Worm (Caenorhabditis elegans) whole organism, L1 larva: ENCODE results near the gene C16A3.5.
A peak's percentile ranks its signal among the peaks of the same experiment; 100 is the strongest.

Source experiments
- C16A3.4 ChIP-seq: fragments of 150-350 bp; optimal IDR thresholded peaks from 2 replicates; lab custom pipeline; 2014; ENCODE audit warnings: missing biosample characterization, missing genetic modification characterization
- C34B4.2 ChIP-seq: sonication (generic microtip); optimal IDR thresholded peaks from 2 replicates; lab custom pipeline; 2017; ENCODE audit warnings: mild to moderate bottlenecking, missing genetic modification characterization, missing compliant biosample characterization
- alr-1 ChIP-seq: fragments of 200-800 bp; sonication (Bioruptor generic); optimal IDR thresholded peaks from 2 replicates; lab custom pipeline; 2018; ENCODE audit warnings: borderline replicate concordance, mild to moderate bottlenecking, missing genetic modification characterization, missing compliant biosample characterization
- ama-1 ChIP-seq: fragments of 150-350 bp; optimal IDR thresholded peaks from 2 replicates; lab custom pipeline; 2014
- blmp-1 ChIP-seq: fragments of 150-350 bp; optimal IDR thresholded peaks from 2 replicates; lab custom pipeline; 2014; ENCODE audit warnings: missing biosample characterization, missing genetic modification characterization
- ceh-63 ChIP-seq: fragments of 200-800 bp; sonication (Bioruptor generic); optimal IDR thresholded peaks from 2 replicates; lab custom pipeline; 2018; ENCODE audit warnings: mild to moderate bottlenecking, missing genetic modification characterization, missing compliant biosample characterization
- ceh-8 ChIP-seq: fragments of 200-800 bp; sonication (Bioruptor generic); optimal IDR thresholded peaks from 2 replicates; lab custom pipeline; 2018; ENCODE audit warnings: mild to moderate bottlenecking, missing genetic modification characterization, moderate library complexity, missing compliant biosample characterization
- ces-1 ChIP-seq: fragments of 150-350 bp; optimal IDR thresholded peaks from 2 replicates; lab custom pipeline; 2014; ENCODE audit warnings: missing biosample characterization, missing genetic modification reagents, missing genetic modification characterization
- dsc-1 ChIP-seq: sonication (generic microtip); optimal IDR thresholded peaks from 2 replicates; lab custom pipeline; 2016; ENCODE audit warnings: mild to moderate bottlenecking, missing genetic modification characterization, missing compliant biosample characterization
- egl-27 ChIP-seq, 2 experiments: fragments of 150-350 bp in 1 of 2; sonication (generic microtip); optimal IDR thresholded peaks; 3 replicates each; lab custom pipeline; 2017 to 2018; ENCODE audit warnings: missing biosample characterization in 2 of 2, missing genetic modification characterization in 2 of 2, missing genetic modification reagents in 2 of 2
- elt-2 ChIP-seq: sonication (generic microtip); optimal IDR thresholded peaks from 2 replicates; lab custom pipeline; 2016; ENCODE audit warnings: missing genetic modification characterization, mild to moderate bottlenecking, inconsistent platforms, missing compliant biosample characterization, missing genetic modification reagents
- elt-3 ChIP-seq, 6 experiments: fragments of 150-350 bp in 1 of 6; sonication (generic microtip); optimal IDR thresholded peaks; 2 replicates each; lab custom pipeline; 2017 to 2018; ENCODE audit warnings: missing biosample characterization in 6 of 6, missing genetic modification characterization in 6 of 6, inconsistent platforms in 1 of 6
- ets-5 ChIP-seq: fragments of 200-800 bp; sonication (Bioruptor generic); IDR thresholded peaks from 2 replicates; pipeline ENCODE4 v1.3.6; 2022; ENCODE audit warnings: missing genetic modification characterization, missing compliant biosample characterization
- fkh-4 ChIP-seq: sonication (generic microtip); optimal IDR thresholded peaks from 2 replicates; lab custom pipeline; 2016; ENCODE audit warnings: missing compliant biosample characterization, missing genetic modification characterization, borderline replicate concordance
- fos-1 ChIP-seq: fragments of 150-350 bp; optimal IDR thresholded peaks from 2 replicates; lab custom pipeline; 2014; ENCODE audit warnings: missing biosample characterization, missing genetic modification characterization
- hlh-17 ChIP-seq: fragments of 200-800 bp; sonication (Bioruptor generic); optimal IDR thresholded peaks from 2 replicates; lab custom pipeline; 2018; ENCODE audit warnings: missing genetic modification characterization, mild to moderate bottlenecking, missing compliant biosample characterization, moderate library complexity, borderline replicate concordance
- hlh-4 ChIP-seq: sonication (generic microtip); optimal IDR thresholded peaks from 2 replicates; lab custom pipeline; 2016; ENCODE audit warnings: mild to moderate bottlenecking, missing genetic modification characterization, missing compliant biosample characterization
- isw-1 ChIP-seq: fragments of 200-800 bp; sonication (Bioruptor generic); IDR thresholded peaks from 2 replicates; pipeline ENCODE4 v1.3.6; 2022; ENCODE audit warnings: missing genetic modification characterization, missing compliant biosample characterization
- lin-14 ChIP-seq: fragments of 200-800 bp; sonication (Bioruptor generic); optimal IDR thresholded peaks from 2 replicates; lab custom pipeline; 2018; ENCODE audit warnings: mild to moderate bottlenecking, missing genetic modification characterization, moderate library complexity, missing compliant biosample characterization
- lin-35 ChIP-seq, 2 experiments: fragments of 150-350 bp; optimal IDR thresholded peaks; 2 replicates each; lab custom pipeline; 2014; ENCODE audit warnings: missing biosample characterization in 2 of 2, missing genetic modification characterization in 2 of 2, missing genetic modification reagents in 2 of 2
- lin-39 ChIP-seq: fragments of 150-350 bp; optimal IDR thresholded peaks from 2 replicates; lab custom pipeline; 2014; ENCODE audit warnings: missing biosample characterization, missing genetic modification reagents, missing genetic modification characterization
- lir-3 ChIP-seq: sonication (generic microtip); optimal IDR thresholded peaks from 2 replicates; lab custom pipeline; 2016; ENCODE audit warnings: mild to moderate bottlenecking, missing genetic modification characterization, moderate library complexity, missing compliant biosample characterization; ENCODE audit not compliant: poor library complexity
- lsy-2 ChIP-seq, 2 experiments: fragments of 150-350 bp; optimal IDR thresholded peaks; 2 replicates each; lab custom pipeline; 2014; ENCODE audit warnings: missing biosample characterization in 2 of 2, missing genetic modification characterization in 2 of 2
- mab-9 ChIP-seq: fragments of 200-800 bp; sonication (Bioruptor generic); IDR thresholded peaks from 2 replicates; pipeline ENCODE4 v1.3.6; 2022; ENCODE audit warnings: missing genetic modification reagents, missing genetic modification characterization, missing compliant biosample characterization
- mdl-1 ChIP-seq, 2 experiments: fragments of 150-350 bp; optimal IDR thresholded peaks; 2 replicates each; lab custom pipeline; 2014 to 2017; ENCODE audit warnings: missing biosample characterization in 2 of 2, missing genetic modification characterization in 2 of 2, inconsistent platforms in 1 of 2
- mep-1 ChIP-seq: fragments of 150-350 bp; optimal IDR thresholded peaks from 2 replicates; lab custom pipeline; 2014; ENCODE audit warnings: missing biosample characterization, missing genetic modification characterization
- nhr-11 ChIP-seq: fragments of 150-350 bp; optimal IDR thresholded peaks from 2 replicates; lab custom pipeline; 2014; ENCODE audit warnings: missing biosample characterization, missing genetic modification characterization
- nhr-19 ChIP-seq: fragments of 200-800 bp; sonication (Bioruptor generic); conservative IDR thresholded peaks from 2 replicates; pipeline ENCODE4 v1.3.6; 2022; ENCODE audit warnings: missing genetic modification characterization, missing compliant biosample characterization
- nhr-20 ChIP-seq: sonication (generic microtip); optimal IDR thresholded peaks from 2 replicates; lab custom pipeline; 2016; ENCODE audit warnings: mild to moderate bottlenecking, missing genetic modification characterization, missing compliant biosample characterization
- nhr-71 ChIP-seq: sonication (generic microtip); optimal IDR thresholded peaks from 2 replicates; lab custom pipeline; 2016; ENCODE audit warnings: mild to moderate bottlenecking, missing genetic modification characterization, moderate library complexity, missing compliant biosample characterization
- nhr-85 ChIP-seq: sonication (generic microtip); peaks from one replicate; lab custom pipeline; 2016; ENCODE audit warnings: missing genetic modification characterization, inconsistent platforms, missing compliant biosample characterization
- pag-3 ChIP-seq: sonication (generic microtip); optimal IDR thresholded peaks from 2 replicates; lab custom pipeline; 2017; ENCODE audit warnings: missing genetic modification characterization, mild to moderate bottlenecking, missing compliant biosample characterization, antibody characterized with exemption, borderline replicate concordance; ENCODE audit not compliant: insufficient read depth
- pqm-1 ChIP-seq: sonication (generic microtip); optimal IDR thresholded peaks from 3 replicates; lab custom pipeline; 2017; ENCODE audit warnings: missing biosample characterization, missing genetic modification characterization
- rnt-1 ChIP-seq: sonication (generic microtip); optimal IDR thresholded peaks from 2 replicates; lab custom pipeline; 2016; ENCODE audit warnings: mild to moderate bottlenecking, missing genetic modification characterization, moderate library complexity, missing compliant biosample characterization
- skn-1 ChIP-seq: fragments of 150-350 bp; optimal IDR thresholded peaks from 2 replicates; lab custom pipeline; 2014; ENCODE audit warnings: missing biosample characterization, missing genetic modification characterization
- snu-23 ChIP-seq: sonication (generic microtip); optimal IDR thresholded peaks from 2 replicates; lab custom pipeline; 2016; ENCODE audit warnings: missing genetic modification characterization, missing compliant biosample characterization
- sptf-1 ChIP-seq: fragments of 150-350 bp; optimal IDR thresholded peaks from 2 replicates; lab custom pipeline; 2014; ENCODE audit warnings: missing biosample characterization, missing genetic modification characterization
- sup-37 ChIP-seq: fragments of 200-800 bp; sonication (Bioruptor generic); optimal IDR thresholded peaks from 2 replicates; lab custom pipeline; 2018; ENCODE audit warnings: mild to moderate bottlenecking, missing genetic modification characterization, missing compliant biosample characterization
- tlp-1 ChIP-seq: fragments of 150-350 bp; optimal IDR thresholded peaks from 2 replicates; lab custom pipeline; 2014; ENCODE audit warnings: missing biosample characterization, missing genetic modification characterization
- zag-1 ChIP-seq: fragments of 150-350 bp; optimal IDR thresholded peaks from 2 replicates; lab custom pipeline; 2014; ENCODE audit warnings: missing biosample characterization, missing genetic modification characterization
- ztf-4 ChIP-seq: fragments of 150-350 bp; optimal IDR thresholded peaks from 2 replicates; lab custom pipeline; 2014; ENCODE audit warnings: missing biosample characterization, missing genetic modification characterization

Gene C16A3.5

DNA sequence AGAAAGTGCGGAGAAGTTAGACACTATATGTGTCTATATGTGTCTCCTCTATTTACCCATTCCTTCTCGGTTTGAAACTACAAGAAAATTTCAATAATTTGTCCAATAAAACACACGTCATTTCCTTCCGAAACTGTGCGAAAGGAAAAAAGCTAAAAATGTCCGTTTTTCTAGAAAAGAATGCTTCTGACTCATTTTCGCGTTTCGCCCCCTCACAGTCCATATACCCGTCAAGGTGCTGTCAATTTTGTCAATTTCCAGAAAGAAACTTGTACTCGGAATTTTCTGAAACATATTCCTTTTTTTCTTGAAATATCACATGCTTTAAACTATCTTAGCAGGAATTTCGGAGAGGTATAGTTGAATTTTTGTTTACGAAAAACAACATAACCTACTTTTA, 22.2 kb downstream of the C16A3.5 start:
- TF ChIP-seq zag-1 = no peak
- TF ChIP-seq fos-1 = no peak
- TF ChIP-seq sup-37 (GFP tag; lab: Kevin White, UChicago) = no peak
- TF ChIP-seq ztf-4 = no peak
- TF ChIP-seq mab-9 (GFP tag; lab: Robert Waterston, UW) = no peak
- TF ChIP-seq lsy-2 (tag; optimal IDR thresholded peaks at IDR 0.05; lab: Kevin White, UChicago) = no peak
- TF ChIP-seq hlh-4 (tag; lab: Kevin White, UChicago) = no peak
- TF ChIP-seq C16A3.4 (tag; lab: Kevin White, UChicago) = no peak
- TF ChIP-seq ces-1 (GFP tag; lab: Kevin White, UChicago) = no peak
- TF ChIP-seq ceh-63 = no peak
- TF ChIP-seq dsc-1 (tag; lab: Kevin White, UChicago) = no peak
- TF ChIP-seq egl-27 (tag; optimal IDR thresholded peaks at IDR 0.05; lab: Kevin White, UChicago) = no peak
- TF ChIP-seq hlh-17 (GFP tag; lab: Kevin White, UChicago) = no peak
- TF ChIP-seq sptf-1 (tag; lab: Kevin White, UChicago) = no peak
- no peak for TF ChIP-seq fkh-4 (tag; lab: Kevin White, UChicago)
- no peak for TF ChIP-seq tlp-1 (tag; lab: Kevin White, UChicago)
- TF ChIP-seq, all 84 proteins: peak for 0

DNA sequence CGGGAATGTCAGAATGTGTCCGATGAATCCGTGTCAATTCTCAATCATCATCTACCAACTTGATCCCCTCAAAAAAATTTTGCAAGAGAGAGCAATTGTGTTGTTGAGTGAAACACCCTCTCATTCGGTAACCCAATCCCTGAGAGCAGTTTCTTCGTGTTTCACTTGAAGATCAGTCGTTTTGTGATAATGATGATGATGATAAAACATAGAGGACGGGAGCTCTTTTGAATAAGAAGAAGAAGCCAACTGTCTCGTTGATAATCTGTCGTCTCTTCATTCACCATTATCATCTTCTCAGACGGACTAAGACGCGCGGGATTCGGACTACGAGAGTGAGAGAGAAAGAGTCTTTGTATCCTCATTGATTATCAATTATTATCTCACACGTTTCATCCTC, 24.5 kb downstream of the C16A3.5 start:
- TF ChIP-seq alr-1 (tag; lab: Kevin White, UChicago) (no peak), mep-1 (tag; lab: Kevin White, UChicago) (peak; percentile 10), lin-14 (GFP tag; lab: Kevin White, UChicago) (peak; percentile 71), rnt-1 (tag; lab: Kevin White, UChicago) (peak; percentile 65), sptf-1 (tag; lab: Kevin White, UChicago) (no peak), ztf-4 (peak; percentile 36), C16A3.4 (tag; lab: Kevin White, UChicago) (peak; percentile 4), nhr-71 (peak; percentile 80), snu-23 (GFP tag; lab: Kevin White, UChicago) (peak; percentile 63), skn-1 (tag; lab: Kevin White, UChicago) (peak; percentile 29), lsy-2 (tag; optimal IDR thresholded peaks at IDR 0.05; lab: Kevin White, UChicago) (peak; percentile 43 to 57), nhr-11 (tag; lab: Kevin White, UChicago) (no peak), ceh-8 (GFP tag; lab: Kevin White, UChicago) (no peak), lir-3 (tag; lab: Kevin White, UChicago) (peak; percentile 4), nhr-19 (GFP tag; lab: Robert Waterston, UW) (peak; percentile 39), nhr-20 (tag; lab: Kevin White, UChicago) (peak; percentile 30)

DNA sequence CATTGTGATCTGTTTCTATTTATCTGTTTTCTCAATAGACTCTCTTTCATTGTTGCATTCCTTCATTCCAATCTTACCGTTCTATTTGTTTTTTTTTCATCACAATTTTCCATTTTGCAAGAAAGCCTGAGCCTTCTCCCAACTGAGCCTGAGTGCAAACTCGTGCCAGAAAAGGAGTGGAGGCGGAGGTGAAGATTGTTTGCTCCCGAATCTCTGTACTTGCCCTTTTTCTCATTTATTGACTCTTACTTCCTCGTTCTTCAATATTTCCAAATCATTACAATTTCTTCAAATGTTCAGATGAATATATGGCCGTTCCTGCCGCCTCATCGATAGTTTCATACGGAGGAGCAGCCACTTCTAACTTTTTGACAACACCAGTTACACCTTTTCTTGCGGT, 26.3 kb downstream of the C16A3.5 start, which contains the start of gene let-756:
Gene let-756 (plus strand): TSS at position 301 of the 400 bp plus-strand sequence.
- TF ChIP-seq pag-3 (tag; lab: Kevin White, UChicago) (no peak), nhr-11 (tag; lab: Kevin White, UChicago) (no peak), sup-37 (GFP tag; lab: Kevin White, UChicago) (no peak), ztf-4 (no peak), egl-27 (tag; optimal IDR thresholded peaks at IDR 0.05; lab: Kevin White, UChicago) (no peak), C16A3.4 (tag; lab: Kevin White, UChicago) (no peak), ceh-63 (no peak), C34B4.2 (tag; lab: Kevin White, UChicago) (no peak), ets-5 (no peak), mdl-1 (tag; optimal IDR thresholded peaks at IDR 0.05; lab: Kevin White, UChicago) (no peak), isw-1 (GFP tag; lab: Robert Waterston, UW) (no peak), nhr-71 (no peak)
- TF ChIP-seq, all 84 proteins: peak for 0

DNA sequence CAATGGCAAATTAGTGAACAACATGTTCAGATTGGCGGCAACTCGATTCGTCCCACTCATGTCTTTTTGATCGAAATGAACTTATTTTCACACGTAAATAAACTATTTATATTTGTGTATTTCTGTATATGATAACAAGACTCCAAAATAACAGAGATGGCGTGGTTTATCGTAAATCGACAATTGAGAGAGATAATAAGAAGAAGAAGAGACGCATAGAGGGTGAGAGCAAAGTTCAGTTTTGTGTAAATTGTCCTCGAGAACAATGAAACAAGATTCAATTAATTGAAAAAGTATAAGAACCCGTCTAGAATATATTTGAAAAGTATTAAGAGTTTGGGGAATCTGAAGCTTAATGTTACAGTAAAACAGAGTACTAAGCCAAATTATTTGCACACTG, 30.9 kb downstream of the C16A3.5 start:
- peak; percentile 61 for TF ChIP-seq nhr-85 (tag; lab: Kevin White, UChicago)
- no peak for TF ChIP-seq pqm-1 (tag; lab: Kevin White, UChicago)
- no peak for TF ChIP-seq lin-39 (tag; lab: Kevin White, UChicago)
- peak; percentile 13 for TF ChIP-seq C16A3.4 (tag; lab: Kevin White, UChicago)
- TF ChIP-seq elt-2 (tag; lab: Kevin White, UChicago) = peak; percentile 25
- TF ChIP-seq snu-23 (GFP tag; lab: Kevin White, UChicago) = peak; percentile 11
- TF ChIP-seq blmp-1 (tag; lab: Kevin White, UChicago) = peak; percentile 33
- TF ChIP-seq ama-1 (lab: Kevin White, UChicago) = no peak
- peak; percentile 35 for TF ChIP-seq nhr-71
- peak in 1 of 2 experiments; percentile 29 for TF ChIP-seq lin-35 (GFP tag; optimal IDR thresholded peaks at IDR 0.05; lab: Kevin White, UChicago)
- peak in 1 of 2 experiments; percentile 51 for TF ChIP-seq lsy-2 (tag; optimal IDR thresholded peaks at IDR 0.05; lab: Kevin White, UChicago)
- TF ChIP-seq elt-3 (tag; optimal IDR thresholded peaks at IDR 0.05; lab: Kevin White, UChicago) = peak in 1 of 6 experiments; percentile 32
